Worm (Caenorhabditis elegans) whole organism, L4 larva: ENCODE data around the gene F41G3.3.
A peak's percentile ranks its signal among the peaks of the same experiment; 100 is the strongest.

ENCODE experiments used
- F37D6.2 ChIP-seq: sonication (generic microtip); optimal IDR thresholded peaks from 2 replicates; lab custom pipeline; 2016; ENCODE audit warnings: mild to moderate bottlenecking, missing genetic modification characterization, missing compliant biosample characterization
- Y5F2A.4 ChIP-seq: fragments of 200-800 bp; sonication (Bioruptor generic); optimal IDR thresholded peaks from 2 replicates; lab custom pipeline; 2018; ENCODE audit warnings: mild to moderate bottlenecking, missing genetic modification characterization, missing compliant biosample characterization
- ZK337.2 ChIP-seq: fragments of 200-800 bp; sonication (Bioruptor generic); IDR thresholded peaks from 2 replicates; pipeline ENCODE4 v1.3.6; 2022; ENCODE audit warnings: missing genetic modification reagents, missing genetic modification characterization, missing compliant biosample characterization
- aha-1 ChIP-seq: fragments of 150-350 bp; peaks from one replicate; lab custom pipeline; 2014; ENCODE audit warnings: missing biosample characterization, missing genetic modification characterization
- ceh-20 ChIP-seq: fragments of 200-800 bp; sonication (Bioruptor generic); IDR thresholded peaks from 2 replicates; pipeline ENCODE4 v1.3.6; 2022; ENCODE audit warnings: missing genetic modification reagents, missing genetic modification characterization, missing compliant biosample characterization
- ceh-44 ChIP-seq: fragments of 200-800 bp; sonication (Bioruptor generic); IDR thresholded peaks from 2 replicates; pipeline ENCODE4 v1.3.6; 2022; ENCODE audit warnings: missing genetic modification reagents, missing genetic modification characterization, missing compliant biosample characterization
- ceh-62 ChIP-seq: sonication (generic microtip); optimal IDR thresholded peaks from 2 replicates; lab custom pipeline; 2017; ENCODE audit warnings: missing biosample characterization, missing genetic modification characterization
- ces-1 ChIP-seq: fragments of 150-350 bp; sonication (generic microtip); optimal IDR thresholded peaks from 4 replicates; lab custom pipeline; 2014; ENCODE audit warnings: missing biosample characterization, missing genetic modification reagents, missing genetic modification characterization
- ctbp-1 ChIP-seq: fragments of 200-800 bp; sonication (Bioruptor generic); IDR thresholded peaks from 2 replicates; pipeline ENCODE4 v1.3.6; 2022; ENCODE audit warnings: missing genetic modification reagents, missing genetic modification characterization, missing compliant biosample characterization
- daf-12 ChIP-seq: fragments of 150-350 bp; optimal IDR thresholded peaks from 2 replicates; lab custom pipeline; 2014; ENCODE audit warnings: missing biosample characterization, missing genetic modification reagents, missing genetic modification characterization
- daf-8 ChIP-seq: fragments of 200-800 bp; sonication (Bioruptor generic); IDR thresholded peaks from 2 replicates; pipeline ENCODE4 v1.3.6; 2022; ENCODE audit warnings: missing genetic modification characterization, missing compliant biosample characterization
- dmd-9 ChIP-seq: fragments of 200-800 bp; sonication (Bioruptor generic); IDR thresholded peaks from 2 replicates; pipeline ENCODE4 v1.3.6; 2022; ENCODE audit warnings: missing genetic modification reagents, missing genetic modification characterization, missing compliant biosample characterization
- egl-27 ChIP-seq: sonication (generic microtip); optimal IDR thresholded peaks from 3 replicates; lab custom pipeline; 2017; ENCODE audit warnings: missing biosample characterization, missing genetic modification reagents, missing genetic modification characterization
- egl-43 ChIP-seq: fragments of 200-800 bp; sonication (Bioruptor generic); IDR thresholded peaks from 2 replicates; pipeline ENCODE4 v1.3.6; 2022; ENCODE audit warnings: missing genetic modification reagents, missing genetic modification characterization, missing compliant biosample characterization
- fkh-10 ChIP-seq: fragments of 150-350 bp; optimal IDR thresholded peaks from 2 replicates; lab custom pipeline; 2014; ENCODE audit warnings: missing biosample characterization, missing genetic modification reagents, missing genetic modification characterization
- hif-1 ChIP-seq, 2 experiments: sonication (generic microtip); optimal IDR thresholded peaks; 2 replicates each; lab custom pipeline; 2016 to 2017; ENCODE audit warnings: missing compliant biosample characterization in 2 of 2, missing genetic modification characterization in 2 of 2, missing genetic modification reagents in 2 of 2, missing genotype in 2 of 2, mild to moderate bottlenecking in 1 of 2
- hlh-11 ChIP-seq: fragments of 200-800 bp; sonication (Bioruptor generic); optimal IDR thresholded peaks from 2 replicates; lab custom pipeline; 2018; ENCODE audit warnings: mild to moderate bottlenecking, missing genetic modification characterization, missing compliant biosample characterization
- hmg-1.1 ChIP-seq: fragments of 200-800 bp; sonication (Bioruptor generic); IDR thresholded peaks from 2 replicates; pipeline ENCODE4 v1.3.6; 2022; ENCODE audit warnings: missing genetic modification reagents, missing genetic modification characterization, missing compliant biosample characterization
- jun-1 ChIP-seq: fragments of 150-350 bp; optimal IDR thresholded peaks from 2 replicates; lab custom pipeline; 2014; ENCODE audit warnings: missing biosample characterization, missing genetic modification reagents, missing genetic modification characterization
- lin-38 ChIP-seq: fragments of 200-800 bp; sonication (Bioruptor generic); IDR thresholded peaks from 2 replicates; pipeline ENCODE4 v1.3.6; 2022; ENCODE audit warnings: missing genetic modification reagents, missing genetic modification characterization, missing compliant biosample characterization
- lsy-2 ChIP-seq, 2 experiments: fragments of 150-350 bp in 1 of 2; sonication (generic microtip) in 1 of 2; optimal IDR thresholded peaks; 2 replicates each; lab custom pipeline; 2014 to 2017; ENCODE audit warnings: missing biosample characterization in 2 of 2, missing genetic modification characterization in 2 of 2
- madf-5 ChIP-seq, 2 experiments: fragments of 200-800 bp; sonication (Bioruptor generic); IDR thresholded peaks; 2 replicates each; pipeline ENCODE4 v1.3.6; 2022; ENCODE audit warnings: missing compliant biosample characterization in 2 of 2, missing genetic modification characterization in 2 of 2
- madf-9 ChIP-seq: fragments of 200-800 bp; sonication (Bioruptor generic); conservative IDR thresholded peaks from 2 replicates; pipeline ENCODE4 v1.3.6; 2022; ENCODE audit warnings: missing genetic modification reagents, missing genetic modification characterization, missing compliant biosample characterization
- mep-1 ChIP-seq: fragments of 150-350 bp; sonication (generic microtip); optimal IDR thresholded peaks from 3 replicates; lab custom pipeline; 2014; ENCODE audit warnings: missing biosample characterization, missing genetic modification characterization
- mxl-3 ChIP-seq: fragments of 200-800 bp; sonication (Bioruptor generic); optimal IDR thresholded peaks from 2 replicates; lab custom pipeline; 2018; ENCODE audit warnings: mild to moderate bottlenecking, missing genetic modification characterization, missing compliant biosample characterization
- nhr-11 ChIP-seq: fragments of 150-350 bp; optimal IDR thresholded peaks from 2 replicates; lab custom pipeline; 2014; ENCODE audit warnings: missing biosample characterization, missing genetic modification characterization
- nhr-42 ChIP-seq: fragments of 200-800 bp; sonication (Bioruptor generic); IDR thresholded peaks from 2 replicates; pipeline ENCODE4 v1.3.6; 2022; ENCODE audit warnings: missing genetic modification characterization, missing compliant biosample characterization
- nhr-6 ChIP-seq: fragments of 150-350 bp; optimal IDR thresholded peaks from 2 replicates; lab custom pipeline; 2014; ENCODE audit warnings: missing biosample characterization, missing genetic modification characterization
- nhr-77 ChIP-seq: fragments of 150-350 bp; optimal IDR thresholded peaks from 2 replicates; lab custom pipeline; 2014; ENCODE audit warnings: missing biosample characterization, missing genetic modification characterization
- rbr-2 ChIP-seq: sonication (generic microtip); optimal IDR thresholded peaks from 2 replicates; lab custom pipeline; 2016; ENCODE audit warnings: missing genotype, missing genetic modification characterization, missing compliant biosample characterization
- set-16 ChIP-seq: fragments of 200-800 bp; sonication (Bioruptor generic); IDR thresholded peaks from 2 replicates; pipeline ENCODE4 v1.3.6; 2022; ENCODE audit warnings: missing genetic modification reagents, missing genetic modification characterization, missing compliant biosample characterization
- skn-1 ChIP-seq: fragments of 150-350 bp; optimal IDR thresholded peaks from 2 replicates; lab custom pipeline; 2014; ENCODE audit warnings: missing biosample characterization, missing genetic modification characterization
- spr-1 ChIP-seq: sonication (generic microtip); optimal IDR thresholded peaks from 2 replicates; lab custom pipeline; 2016; ENCODE audit warnings: mild to moderate bottlenecking, missing genetic modification characterization, missing compliant biosample characterization
- tag-97 ChIP-seq: fragments of 200-800 bp; sonication (Bioruptor generic); IDR thresholded peaks from 2 replicates; pipeline ENCODE4 v1.3.6; 2022; ENCODE audit warnings: missing genetic modification characterization, missing compliant biosample characterization
- tra-1 ChIP-seq: fragments of 200-800 bp; sonication (Bioruptor generic); IDR thresholded peaks from 2 replicates; pipeline ENCODE4 v1.3.6; 2022; ENCODE audit warnings: missing genetic modification reagents, missing genetic modification characterization, missing compliant biosample characterization
- unc-62 ChIP-seq, 3 experiments: fragments of 150-350 bp in 1 of 3; sonication (generic microtip); optimal IDR thresholded peaks in 2 of 3; peaks in 1 of 3; 1 replicate in 1 of 3; 2 replicates in 2 of 3; lab custom pipeline; 2014 to 2017; ENCODE audit warnings: missing biosample characterization in 3 of 3, missing genetic modification characterization in 3 of 3, missing genetic modification reagents in 3 of 3, missing genotype in 1 of 3
- vab-7 ChIP-seq: fragments of 200-800 bp; sonication (Bioruptor generic); IDR thresholded peaks from 2 replicates; pipeline ENCODE4 v1.3.6; 2022; ENCODE audit warnings: missing genetic modification reagents, missing genetic modification characterization, missing compliant biosample characterization

Gene F41G3.3

DNA sequence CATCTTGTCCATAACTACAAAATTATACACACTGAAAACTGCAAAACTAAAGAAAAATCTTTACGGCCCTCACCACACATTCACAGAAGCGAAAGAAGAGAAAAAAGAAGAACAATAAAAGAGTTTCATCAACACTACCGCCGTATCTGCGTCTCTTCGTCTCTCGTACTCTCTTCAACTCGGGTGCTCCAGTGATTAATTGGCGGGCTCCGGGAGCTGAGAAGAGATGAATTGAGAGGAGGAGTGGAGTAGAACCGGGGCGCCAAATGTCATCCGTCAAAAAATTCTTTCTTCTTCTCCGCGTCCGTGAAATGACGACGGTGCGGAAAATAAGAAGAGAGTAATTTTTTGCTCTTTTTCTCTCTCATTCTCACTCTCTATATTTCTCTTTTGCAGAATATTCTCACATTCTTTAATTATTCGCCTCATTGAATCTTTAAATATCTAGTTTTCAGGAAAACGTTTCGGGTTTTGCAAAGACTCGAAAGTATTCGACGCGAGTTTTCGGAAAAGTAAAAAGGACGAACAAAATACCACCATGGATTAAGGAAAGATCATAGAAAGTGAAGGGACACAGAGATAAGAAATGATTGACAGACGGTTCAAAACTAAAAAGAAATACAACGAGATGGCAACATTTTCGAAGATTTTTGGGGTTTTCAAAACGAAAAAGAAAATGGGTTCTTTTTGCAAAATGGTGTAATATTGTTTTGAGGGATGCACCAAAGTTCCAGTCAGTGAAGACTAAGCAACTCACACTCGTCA, 48.7 kb upstream of the F41G3.3 start (continued):
- no peak for TF ChIP-seq nhr-11 (tag; lab: Kevin White, UChicago)
- TF ChIP-seq dmd-9 (GFP tag; lab: Robert Waterston, UW) = no peak
- TF ChIP-seq ceh-20 = peak; percentile 66; the same call in 1 of the 2 replicates
- no peak for TF ChIP-seq egl-27
- TF ChIP-seq madf-9 (GFP tag; lab: Robert Waterston, UW) = no peak
- TF ChIP-seq skn-1 (tag; lab: Kevin White, UChicago) = no peak
- TF ChIP-seq rbr-2 = peak; percentile 7

- TF ChIP-seq hif-1 (tag; optimal IDR thresholded peaks at IDR 0.05; lab: Kevin White, UChicago) (no peak), hmg-1.1 (GFP tag; lab: Robert Waterston, UW) (peak; percentile 54), lin-38 (GFP tag; lab: Robert Waterston, UW) (no peak), mep-1 (tag; lab: Kevin White, UChicago) (peak; percentile 77), ceh-20 (peak; percentile 59; the same call in 1 of the 2 replicates), tag-97 (no peak), nhr-77 (no peak), rbr-2 (peak; percentile 25), spr-1 (no peak), ctbp-1 (peak; percentile 62), F37D6.2 (tag; lab: Kevin White, UChicago) (no peak), tra-1 (peak; percentile 35; the same call in 1 of the 2 replicates), Y5F2A.4 (GFP tag; lab: Kevin White, UChicago) (no peak), madf-5 (GFP tag; IDR thresholded peaks at IDR 0.05; lab: Robert Waterston, UW) (no peak), unc-62 (GFP tag; optimal IDR thresholded peaks at IDR 0.05 in 1 of 2; lab: Kevin White, UChicago) (peak in 1 of 2 experiments; percentile 97), unc-62 (tag; optimal IDR thresholded peaks at IDR 0.05; lab: Kevin White, UChicago) (no peak), daf-12 (tag; lab: Kevin White, UChicago) (no peak), hlh-11 (tag; lab: Kevin White, UChicago) (no peak), jun-1 (tag; lab: Kevin White, UChicago) (no peak), ceh-44 (no peak), nhr-11 (tag; lab: Kevin White, UChicago) (peak; percentile 47), lsy-2 (tag; optimal IDR thresholded peaks at IDR 0.05; lab: Kevin White, UChicago) (peak in 1 of 2 experiments; percentile 53), nhr-42 (GFP tag; lab: Robert Waterston, UW) (no peak), ces-1 (no peak), ZK337.2 (GFP tag; lab: Robert Waterston, UW) (0 out of 2 replicates have a peak, but pooled peaks have one; percentile 12), daf-8 (GFP tag; lab: Robert Waterston, UW) (no peak)
These were observed 47.4 kb upstream of the F41G3.3 start for ce11 chrII:6708980-6709379.

ce11 chrII:6709680-6710079, 46.7 kb upstream of the F41G3.3 start:
- TF ChIP-seq tra-1 = no peak
- no peak for TF ChIP-seq hlh-11 (tag; lab: Kevin White, UChicago)
- no peak for TF ChIP-seq lin-38 (GFP tag; lab: Robert Waterston, UW)
- no peak for TF ChIP-seq daf-12 (tag; lab: Kevin White, UChicago)
- peak; percentile 69 for TF ChIP-seq fkh-10 (GFP tag; lab: Kevin White, UChicago)
- peak; percentile 59; the same call in 1 of the 2 replicates for TF ChIP-seq ctbp-1
- TF ChIP-seq ces-1 = peak; percentile 49
- no peak for TF ChIP-seq vab-7 (GFP tag; lab: Robert Waterston, UW)
- no peak for TF ChIP-seq ceh-62 (tag; lab: Kevin White, UChicago)

- peak; percentile 11 for TF ChIP-seq aha-1
- TF ChIP-seq egl-43 = 0 out of 2 replicates have a peak, but pooled peaks have one; percentile 3
- no peak for TF ChIP-seq nhr-6 (tag; lab: Kevin White, UChicago)
- peak; percentile 74; the same call in 1 of the 2 replicates for TF ChIP-seq set-16 (GFP tag; lab: Robert Waterston, UW)
- no peak for TF ChIP-seq mxl-3 (GFP tag; lab: Kevin White, UChicago)
- TF ChIP-seq, all 104 proteins: peak for 3
These were observed 45.7 kb upstream of the F41G3.3 start for ce11 chrII:6710596-6710995.
